Worm (Caenorhabditis elegans) whole organism, mixed stage, embryonic: ENCODE results near the gene srz-99.
A peak's percentile ranks its signal among the peaks of the same experiment; 100 is the strongest.

Experiments used
- bed-3 ChIP-seq: fragments of 200-800 bp; sonication (Bioruptor generic); optimal IDR thresholded peaks from 3 replicates; lab custom pipeline; 2018; ENCODE audit warnings: mild to moderate bottlenecking, missing genetic modification characterization, moderate library complexity, missing compliant biosample characterization
- blmp-1 ChIP-seq: fragments of 150-350 bp; optimal IDR thresholded peaks from 2 replicates; lab custom pipeline; 2014; ENCODE audit warnings: missing biosample characterization, missing genetic modification characterization
- ceh-39 ChIP-seq: fragments of 150-350 bp; optimal IDR thresholded peaks from 2 replicates; lab custom pipeline; 2014; ENCODE audit warnings: missing biosample characterization, missing genetic modification characterization
- ceh-43 ChIP-seq: fragments of 200-800 bp; sonication (Bioruptor generic); optimal IDR thresholded peaks from 2 replicates; lab custom pipeline; 2018; ENCODE audit warnings: mild to moderate bottlenecking, missing genetic modification characterization, moderate library complexity, missing compliant biosample characterization
- ceh-83 ChIP-seq: fragments of 200-800 bp; sonication (Bioruptor generic); optimal IDR thresholded peaks from 2 replicates; lab custom pipeline; 2018; ENCODE audit warnings: mild to moderate bottlenecking, missing genetic modification characterization, missing compliant biosample characterization
- ces-1 ChIP-seq: fragments of 150-350 bp; optimal IDR thresholded peaks from 2 replicates; lab custom pipeline; 2014; ENCODE audit warnings: missing biosample characterization, missing genetic modification reagents, missing genetic modification characterization
- cnd-1 ChIP-seq: fragments of 200-800 bp; sonication (Bioruptor generic); optimal IDR thresholded peaks from 2 replicates; lab custom pipeline; 2018; ENCODE audit warnings: mild to moderate bottlenecking, missing genetic modification characterization, missing compliant biosample characterization
- drap-1 ChIP-seq: fragments of 200-800 bp; sonication (Bioruptor generic); optimal IDR thresholded peaks from 3 replicates; lab custom pipeline; 2018; ENCODE audit warnings: mild to moderate bottlenecking, missing genetic modification characterization, missing compliant biosample characterization
- elt-3 ChIP-seq: fragments of 150-350 bp; optimal IDR thresholded peaks from 2 replicates; lab custom pipeline; 2014; ENCODE audit warnings: missing biosample characterization, missing genetic modification characterization
- ham-2 ChIP-seq: fragments of 200-800 bp; sonication (Bioruptor generic); optimal IDR thresholded peaks from 2 replicates; lab custom pipeline; 2018; ENCODE audit warnings: mild to moderate bottlenecking, missing genetic modification characterization, missing compliant biosample characterization
- lin-32 ChIP-seq: fragments of 200-800 bp; sonication (Bioruptor generic); optimal IDR thresholded peaks from 2 replicates; lab custom pipeline; 2018; ENCODE audit warnings: mild to moderate bottlenecking, missing genetic modification characterization, missing compliant biosample characterization
- lsy-2 ChIP-seq: fragments of 150-350 bp; optimal IDR thresholded peaks from 2 replicates; lab custom pipeline; 2014; ENCODE audit warnings: missing biosample characterization, missing genetic modification characterization
- mab-5 ChIP-seq: fragments of 150-350 bp; optimal IDR thresholded peaks from 2 replicates; lab custom pipeline; 2014; ENCODE audit warnings: missing biosample characterization, missing genetic modification characterization
- mep-1 ChIP-seq: fragments of 150-350 bp; optimal IDR thresholded peaks from 2 replicates; lab custom pipeline; 2017; ENCODE audit warnings: missing biosample characterization, missing genetic modification reagents, missing genetic modification characterization, inconsistent platforms
- nhr-12 ChIP-seq: fragments of 150-350 bp; optimal IDR thresholded peaks from 2 replicates; lab custom pipeline; 2014; ENCODE audit warnings: missing biosample characterization, missing genetic modification characterization
- nhr-2 ChIP-seq: fragments of 150-350 bp; optimal IDR thresholded peaks from 2 replicates; lab custom pipeline; 2014; ENCODE audit warnings: missing biosample characterization, missing genetic modification characterization
- nhr-28 ChIP-seq: fragments of 150-350 bp; optimal IDR thresholded peaks from 2 replicates; lab custom pipeline; 2014; ENCODE audit warnings: missing biosample characterization, missing genetic modification characterization
- nhr-76 ChIP-seq: sonication (generic microtip); optimal IDR thresholded peaks from 2 replicates; lab custom pipeline; 2017; ENCODE audit warnings: missing biosample characterization, missing genetic modification characterization
- pha-4 ChIP-seq: fragments of 150-350 bp; optimal IDR thresholded peaks from 2 replicates; lab custom pipeline; 2018; ENCODE audit warnings: missing biosample characterization, missing genetic modification reagents, missing genetic modification characterization
- sem-2 ChIP-seq: fragments of 200-800 bp; sonication (Bioruptor generic); optimal IDR thresholded peaks from 2 replicates; lab custom pipeline; 2018; ENCODE audit warnings: mild to moderate bottlenecking, missing genetic modification characterization, missing compliant biosample characterization
- snpc-4 ChIP-seq: fragments of 150-350 bp; optimal IDR thresholded peaks from 2 replicates; lab custom pipeline; 2014; ENCODE audit warnings: missing biosample characterization, missing genetic modification characterization
- sptf-1 ChIP-seq: sonication (generic microtip); optimal IDR thresholded peaks from 2 replicates; lab custom pipeline; 2017; ENCODE audit warnings: mild to moderate bottlenecking, missing genetic modification characterization, moderate library complexity, missing compliant biosample characterization
- tbx-8 ChIP-seq: fragments of 200-800 bp; sonication (Bioruptor generic); optimal IDR thresholded peaks from 2 replicates; lab custom pipeline; 2018; ENCODE audit warnings: mild to moderate bottlenecking, missing genetic modification characterization, moderate library complexity, missing compliant biosample characterization
- unc-120 ChIP-seq: sonication (generic microtip); optimal IDR thresholded peaks from 2 replicates; lab custom pipeline; 2017; ENCODE audit warnings: missing genetic modification characterization, missing compliant biosample characterization; ENCODE audit not compliant: poor library complexity, severe bottlenecking
- unc-39 ChIP-seq: fragments of 150-350 bp; optimal IDR thresholded peaks from 2 replicates; lab custom pipeline; 2014; ENCODE audit warnings: missing biosample characterization, missing genetic modification characterization
- unc-62 ChIP-seq: fragments of 150-350 bp; optimal IDR thresholded peaks from 2 replicates; lab custom pipeline; 2014; ENCODE audit warnings: missing biosample characterization, missing genetic modification reagents, missing genetic modification characterization
- zip-8 ChIP-seq: fragments of 150-350 bp; optimal IDR thresholded peaks from 2 replicates; lab custom pipeline; 2014; ENCODE audit warnings: missing biosample characterization, missing genetic modification characterization
- ztf-11 ChIP-seq: fragments of 150-350 bp; optimal IDR thresholded peaks from 2 replicates; lab custom pipeline; 2014; ENCODE audit warnings: missing biosample characterization, missing genetic modification characterization

srz-99 gene

ce11 chrV:16746231-16746990 is 16.4 kb downstream of the srz-99 start, which contains the start of gene gyg-2:
TSS of gene gyg-2 (minus strand) at chrV:16746258.
- TF ChIP-seq snpc-4 (tag; lab: Kevin White, UChicago) (no peak), unc-39 (no peak), nhr-76 (tag; lab: Kevin White, UChicago) (no peak), zip-8 (tag; lab: Kevin White, UChicago) (no peak), tbx-8 (GFP tag; lab: Kevin White, UChicago) (no peak), lin-32 (GFP tag; lab: Kevin White, UChicago) (no peak), lsy-2 (no peak), mab-5 (tag; lab: Kevin White, UChicago) (no peak), cnd-1 (no peak), elt-3 (tag; lab: Kevin White, UChicago) (no peak), ceh-43 (GFP tag; lab: Kevin White, UChicago) (no peak), mep-1 (tag; lab: Kevin White, UChicago) (no peak), blmp-1 (tag; lab: Kevin White, UChicago) (no peak), ham-2 (no peak), nhr-2 (no peak), nhr-12 (tag; lab: Kevin White, UChicago) (no peak), unc-120 (tag; lab: Kevin White, UChicago) (no peak)

ce11 chrV:16747031-16747672 is 17.1 kb downstream of the srz-99 start, which contains the start of gene dkf-2:
TSS of gene dkf-2 (plus strand) at chrV:16747622.
- TF ChIP-seq ceh-43 (GFP tag; lab: Kevin White, UChicago) (no peak), nhr-28 (no peak), nhr-2 (no peak)

- TF ChIP-seq mab-5 (tag; lab: Kevin White, UChicago) (no peak), sptf-1 (no peak), ces-1 (peak; percentile 84)
These were observed 19.4 kb downstream of the srz-99 start for ce11 chrV:16749473-16749872.

ce11 chrV:16752089-16753030 is 22.3 kb downstream of the srz-99 start:
- TF ChIP-seq ham-2 (no peak), unc-62 (GFP tag; lab: Kevin White, UChicago) (peak; percentile 2), ces-1 (peak; percentile 59), drap-1 (GFP tag; lab: Kevin White, UChicago) (peak; percentile 19), ztf-11 (no peak), ceh-39 (tag; lab: Kevin White, UChicago) (no peak), lsy-2 (no peak), pha-4 (tag; lab: Kevin White, UChicago) (no peak)

ce11 chrV:16756166-16756565 is 26.1 kb downstream of the srz-99 start:
- TF ChIP-seq ceh-39 (tag; lab: Kevin White, UChicago) (no peak), cnd-1 (no peak), nhr-28 (no peak), unc-120 (tag; lab: Kevin White, UChicago) (no peak), sem-2 (GFP tag; lab: Kevin White, UChicago) (no peak), ceh-83 (GFP tag; lab: Kevin White, UChicago) (no peak), ces-1 (no peak), snpc-4 (tag; lab: Kevin White, UChicago) (no peak), pha-4 (tag; lab: Kevin White, UChicago) (no peak), bed-3 (GFP tag; lab: Kevin White, UChicago) (no peak), unc-39 (no peak), zip-8 (tag; lab: Kevin White, UChicago) (no peak)
